Worm (Caenorhabditis elegans) whole organism, L2 larva: ENCODE results near the gene best-1.

Experiments used
- ama-1 ChIP-seq: fragments of 150-350 bp; optimal IDR thresholded peaks from 2 replicates; lab custom pipeline; 2018; ENCODE audit warnings: inconsistent platforms
- blmp-1 ChIP-seq: sonication (generic microtip); optimal IDR thresholded peaks from 2 replicates; lab custom pipeline; 2017; ENCODE audit warnings: missing genetic modification characterization, mild to moderate bottlenecking, missing compliant biosample characterization, antibody characterized with exemption, moderate library complexity; ENCODE audit not compliant: insufficient read depth
- egl-27 ChIP-seq: sonication (generic microtip); optimal IDR thresholded peaks from 3 replicates; lab custom pipeline; 2017; ENCODE audit warnings: missing biosample characterization, missing genetic modification reagents, missing genetic modification characterization
- lin-39 ChIP-seq: fragments of 150-350 bp; optimal IDR thresholded peaks from 2 replicates; lab custom pipeline; 2014; ENCODE audit warnings: missing biosample characterization, missing genetic modification reagents, missing genetic modification characterization
- nhr-12 ChIP-seq: fragments of 150-350 bp; optimal IDR thresholded peaks from 2 replicates; lab custom pipeline; 2014; ENCODE audit warnings: missing biosample characterization, missing genetic modification characterization
- sem-4 ChIP-seq: fragments of 150-350 bp; optimal IDR thresholded peaks from 2 replicates; lab custom pipeline; 2014; ENCODE audit warnings: missing biosample characterization, missing genetic modification reagents, missing genetic modification characterization
- unc-55 ChIP-seq: fragments of 150-350 bp; sonication (generic microtip); optimal IDR thresholded peaks from 3 replicates; lab custom pipeline; 2014; ENCODE audit warnings: missing biosample characterization, missing genetic modification reagents, missing genetic modification characterization
- zag-1 ChIP-seq: fragments of 150-350 bp; optimal IDR thresholded peaks from 2 replicates; lab custom pipeline; 2014; ENCODE audit warnings: missing biosample characterization, missing genetic modification characterization

DNA sequence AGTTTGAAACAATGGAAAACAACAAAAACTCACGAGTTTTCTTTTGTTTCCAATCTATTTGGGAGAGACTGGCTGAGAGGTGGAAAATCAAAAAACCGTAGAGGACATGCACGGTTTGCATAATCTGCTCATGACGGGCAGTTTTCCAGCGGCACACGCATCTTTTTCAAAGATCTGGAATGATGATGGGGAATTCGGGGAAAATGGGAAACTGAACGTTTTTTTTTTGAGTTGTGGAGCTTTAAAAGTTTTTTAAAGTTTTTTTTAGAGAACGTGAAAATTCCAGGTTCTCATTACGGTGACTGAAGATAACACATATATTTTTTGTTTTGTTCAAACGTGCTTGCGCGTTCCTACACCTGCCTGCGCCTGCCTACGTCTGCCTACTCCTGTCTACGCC lies 33.0 kb downstream of the best-1 start, which contains the start of gene C39E9.7:
- TF ChIP-seq lin-39 (no peak), ama-1 (lab: Kevin White, UChicago) (no peak), sem-4 (no peak), unc-55 (GFP tag; lab: Kevin White, UChicago) (no peak), nhr-12 (tag; lab: Kevin White, UChicago) (no peak), zag-1 (no peak), blmp-1 (tag; lab: Kevin White, UChicago) (no peak), egl-27 (tag; lab: Kevin White, UChicago) (no peak)
